Worm (Caenorhabditis elegans) whole organism, L4 larva: ENCODE results near the gene clu-1.
A peak's percentile ranks its signal among the peaks of the same experiment; 100 is the strongest.

Source experiments
- D1046.2 ChIP-seq: fragments of 200-800 bp; sonication (Bioruptor generic); IDR thresholded peaks from 2 replicates; pipeline ENCODE4 v1.3.6; 2022; ENCODE audit warnings: missing genetic modification characterization, missing compliant biosample characterization
- F37D6.2 ChIP-seq: sonication (generic microtip); optimal IDR thresholded peaks from 2 replicates; lab custom pipeline; 2016; ENCODE audit warnings: mild to moderate bottlenecking, missing genetic modification characterization, missing compliant biosample characterization
- F44E2.7 ChIP-seq: fragments of 200-800 bp; sonication (Bioruptor generic); IDR thresholded peaks from 2 replicates; pipeline ENCODE4 v2.1.2; 2022; ENCODE audit warnings: missing genetic modification characterization, missing compliant biosample characterization
- F49E8.2 ChIP-seq: sonication (generic microtip); optimal IDR thresholded peaks from 2 replicates; lab custom pipeline; 2016; ENCODE audit warnings: missing compliant biosample characterization, mild to moderate bottlenecking, missing genetic modification characterization, borderline replicate concordance
- T26A8.4 ChIP-seq: fragments of 200-800 bp; sonication (Bioruptor generic); IDR thresholded peaks from 2 replicates; pipeline ENCODE4 v1.3.6; 2022; ENCODE audit warnings: missing genetic modification characterization, missing compliant biosample characterization
- Y105C5A.15 ChIP-seq: fragments of 200-800 bp; sonication (Bioruptor generic); IDR thresholded peaks from 2 replicates; pipeline ENCODE4 v1.3.6; 2022; ENCODE audit warnings: missing genetic modification characterization, missing compliant biosample characterization
- ama-1 ChIP-seq: fragments of 150-350 bp; optimal IDR thresholded peaks from 2 replicates; lab custom pipeline; 2014; ENCODE audit warnings: inconsistent platforms, mixed read lengths
- arid-1 ChIP-seq: fragments of 200-800 bp; sonication (Bioruptor generic); conservative IDR thresholded peaks from 2 replicates; pipeline ENCODE4 v1.3.6; 2022; ENCODE audit warnings: missing genetic modification reagents, missing genetic modification characterization, missing compliant biosample characterization
- ceh-44 ChIP-seq: fragments of 200-800 bp; sonication (Bioruptor generic); IDR thresholded peaks from 2 replicates; pipeline ENCODE4 v1.3.6; 2022; ENCODE audit warnings: missing genetic modification reagents, missing genetic modification characterization, missing compliant biosample characterization
- ceh-62 ChIP-seq: sonication (generic microtip); optimal IDR thresholded peaks from 2 replicates; lab custom pipeline; 2017; ENCODE audit warnings: missing biosample characterization, missing genetic modification characterization
- ces-1 ChIP-seq: fragments of 150-350 bp; sonication (generic microtip); optimal IDR thresholded peaks from 4 replicates; lab custom pipeline; 2014; ENCODE audit warnings: missing biosample characterization, missing genetic modification reagents, missing genetic modification characterization
- cey-2 ChIP-seq: sonication (generic microtip); optimal IDR thresholded peaks from 3 replicates; lab custom pipeline; 2017; ENCODE audit warnings: missing genetic modification characterization, mild to moderate bottlenecking, missing compliant biosample characterization, antibody characterized with exemption, borderline replicate concordance; ENCODE audit not compliant: insufficient read depth
- ctbp-1 ChIP-seq: fragments of 200-800 bp; sonication (Bioruptor generic); IDR thresholded peaks from 2 replicates; pipeline ENCODE4 v1.3.6; 2022; ENCODE audit warnings: missing genetic modification reagents, missing genetic modification characterization, missing compliant biosample characterization
- daf-16 ChIP-seq, 3 experiments: sonication (generic microtip); optimal IDR thresholded peaks; 2 replicates each; lab custom pipeline; 2016 to 2017; ENCODE audit warnings: missing genetic modification characterization in 3 of 3, missing genetic modification reagents in 3 of 3, mild to moderate bottlenecking in 2 of 3, missing compliant biosample characterization in 2 of 3, missing biosample characterization in 1 of 3, moderate library complexity in 1 of 3
- daf-8 ChIP-seq: fragments of 200-800 bp; sonication (Bioruptor generic); IDR thresholded peaks from 2 replicates; pipeline ENCODE4 v1.3.6; 2022; ENCODE audit warnings: missing genetic modification characterization, missing compliant biosample characterization
- duxl-1 ChIP-seq: sonication (generic microtip); optimal IDR thresholded peaks from 2 replicates; lab custom pipeline; 2016; ENCODE audit warnings: mild to moderate bottlenecking, missing genetic modification characterization, moderate library complexity, missing compliant biosample characterization; ENCODE audit not compliant: poor library complexity
- dve-1 ChIP-seq: sonication (generic microtip); optimal IDR thresholded peaks from 2 replicates; lab custom pipeline; 2017; ENCODE audit warnings: antibody characterized with exemption, mild to moderate bottlenecking, missing genetic modification characterization, missing compliant biosample characterization; ENCODE audit not compliant: insufficient read depth
- egl-43 ChIP-seq: fragments of 200-800 bp; sonication (Bioruptor generic); IDR thresholded peaks from 2 replicates; pipeline ENCODE4 v1.3.6; 2022; ENCODE audit warnings: missing genetic modification reagents, missing genetic modification characterization, missing compliant biosample characterization
- hlh-30 ChIP-seq: sonication (generic microtip); optimal IDR thresholded peaks from 2 replicates; lab custom pipeline; 2017; ENCODE audit warnings: antibody characterized with exemption, mild to moderate bottlenecking, missing genetic modification characterization, missing compliant biosample characterization; ENCODE audit not compliant: insufficient read depth
- hmg-1.1 ChIP-seq: fragments of 200-800 bp; sonication (Bioruptor generic); IDR thresholded peaks from 2 replicates; pipeline ENCODE4 v1.3.6; 2022; ENCODE audit warnings: missing genetic modification reagents, missing genetic modification characterization, missing compliant biosample characterization
- lin-13 ChIP-seq: fragments of 150-350 bp; optimal IDR thresholded peaks from 2 replicates; lab custom pipeline; 2014; ENCODE audit warnings: missing biosample characterization, missing genetic modification reagents, missing genetic modification characterization
- lin-29 ChIP-seq: fragments of 200-800 bp; sonication (Bioruptor generic); IDR thresholded peaks from 2 replicates; pipeline ENCODE4 v1.3.6; 2022; ENCODE audit warnings: missing genetic modification reagents, missing genetic modification characterization, missing compliant biosample characterization
- lin-38 ChIP-seq: fragments of 200-800 bp; sonication (Bioruptor generic); IDR thresholded peaks from 2 replicates; pipeline ENCODE4 v1.3.6; 2022; ENCODE audit warnings: missing genetic modification reagents, missing genetic modification characterization, missing compliant biosample characterization
- lir-3 ChIP-seq: sonication (generic microtip); optimal IDR thresholded peaks from 2 replicates; lab custom pipeline; 2016; ENCODE audit warnings: mild to moderate bottlenecking, missing genetic modification characterization, missing compliant biosample characterization
- madf-5 ChIP-seq, 2 experiments: fragments of 200-800 bp; sonication (Bioruptor generic); IDR thresholded peaks; 2 replicates each; pipeline ENCODE4 v1.3.6; 2022; ENCODE audit warnings: missing compliant biosample characterization in 2 of 2, missing genetic modification characterization in 2 of 2
- mep-1 ChIP-seq: fragments of 150-350 bp; sonication (generic microtip); optimal IDR thresholded peaks from 3 replicates; lab custom pipeline; 2014; ENCODE audit warnings: missing biosample characterization, missing genetic modification characterization
- mxl-2 ChIP-seq: fragments of 200-800 bp; sonication (Bioruptor generic); conservative IDR thresholded peaks from 2 replicates; pipeline ENCODE4 v1.3.6; 2022; ENCODE audit warnings: missing genetic modification reagents, missing genetic modification characterization, missing compliant biosample characterization
- mxl-3 ChIP-seq: fragments of 200-800 bp; sonication (Bioruptor generic); optimal IDR thresholded peaks from 2 replicates; lab custom pipeline; 2018; ENCODE audit warnings: mild to moderate bottlenecking, missing genetic modification characterization, missing compliant biosample characterization
- nhr-10 ChIP-seq: fragments of 150-350 bp; optimal IDR thresholded peaks from 2 replicates; lab custom pipeline; 2014; ENCODE audit warnings: missing biosample characterization, missing genetic modification characterization
- nhr-11 ChIP-seq: fragments of 150-350 bp; optimal IDR thresholded peaks from 2 replicates; lab custom pipeline; 2014; ENCODE audit warnings: missing biosample characterization, missing genetic modification characterization
- nhr-237 ChIP-seq: sonication (generic microtip); optimal IDR thresholded peaks from 2 replicates; lab custom pipeline; 2017; ENCODE audit warnings: missing biosample characterization, missing genetic modification characterization
- nhr-25 ChIP-seq: sonication (generic microtip); optimal IDR thresholded peaks from 2 replicates; lab custom pipeline; 2017; ENCODE audit warnings: missing genetic modification characterization, mild to moderate bottlenecking, missing compliant biosample characterization, antibody characterized with exemption, moderate library complexity, borderline replicate concordance; ENCODE audit not compliant: insufficient read depth
- nhr-28 ChIP-seq: fragments of 150-350 bp; optimal IDR thresholded peaks from 2 replicates; lab custom pipeline; 2014; ENCODE audit warnings: missing biosample characterization, missing genetic modification characterization
- nhr-42 ChIP-seq: fragments of 200-800 bp; sonication (Bioruptor generic); IDR thresholded peaks from 2 replicates; pipeline ENCODE4 v1.3.6; 2022; ENCODE audit warnings: missing genetic modification characterization, missing compliant biosample characterization
- nhr-48 ChIP-seq: sonication (generic microtip); optimal IDR thresholded peaks from 2 replicates; lab custom pipeline; 2016; ENCODE audit warnings: mild to moderate bottlenecking, missing genetic modification characterization, missing compliant biosample characterization
- pha-4 ChIP-seq, 2 experiments: fragments of 150-350 bp in 1 of 2; fragments of 200-800 bp in 1 of 2; sonication (Bioruptor generic) in 1 of 2; IDR thresholded peaks in 1 of 2; optimal IDR thresholded peaks in 1 of 2; 2 replicates each; pipeline versions ENCODE4 v1.3.6 to Lab custom; 2014 to 2022; ENCODE audit warnings: missing genetic modification characterization in 2 of 2, missing genetic modification reagents in 2 of 2, missing biosample characterization in 1 of 2, missing compliant biosample characterization in 1 of 2
- pqm-1 ChIP-seq: sonication (generic microtip); optimal IDR thresholded peaks from 2 replicates; lab custom pipeline; 2017; ENCODE audit warnings: missing biosample characterization, missing genetic modification characterization
- rbr-2 ChIP-seq: sonication (generic microtip); optimal IDR thresholded peaks from 2 replicates; lab custom pipeline; 2016; ENCODE audit warnings: missing genotype, missing genetic modification characterization, missing compliant biosample characterization
- sdz-12 ChIP-seq: fragments of 200-800 bp; sonication (Bioruptor generic); optimal IDR thresholded peaks from 2 replicates; lab custom pipeline; 2018; ENCODE audit warnings: mild to moderate bottlenecking, missing genetic modification characterization, missing compliant biosample characterization
- set-16 ChIP-seq: fragments of 200-800 bp; sonication (Bioruptor generic); IDR thresholded peaks from 2 replicates; pipeline ENCODE4 v1.3.6; 2022; ENCODE audit warnings: missing genetic modification reagents, missing genetic modification characterization, missing compliant biosample characterization
- skn-1 ChIP-seq: fragments of 150-350 bp; optimal IDR thresholded peaks from 2 replicates; lab custom pipeline; 2014; ENCODE audit warnings: missing biosample characterization, missing genetic modification characterization
- snpc-4 ChIP-seq: fragments of 150-350 bp; optimal IDR thresholded peaks from 2 replicates; lab custom pipeline; 2014; ENCODE audit warnings: missing biosample characterization, missing genetic modification characterization
- spr-1 ChIP-seq: sonication (generic microtip); optimal IDR thresholded peaks from 2 replicates; lab custom pipeline; 2016; ENCODE audit warnings: mild to moderate bottlenecking, missing genetic modification characterization, missing compliant biosample characterization
- spr-3 ChIP-seq: fragments of 200-800 bp; sonication (Bioruptor generic); optimal IDR thresholded peaks from 2 replicates; lab custom pipeline; 2018; ENCODE audit warnings: mild to moderate bottlenecking, missing genetic modification characterization, missing compliant biosample characterization
- tag-97 ChIP-seq: fragments of 200-800 bp; sonication (Bioruptor generic); IDR thresholded peaks from 2 replicates; pipeline ENCODE4 v1.3.6; 2022; ENCODE audit warnings: missing genetic modification characterization, missing compliant biosample characterization
- tra-1 ChIP-seq: fragments of 200-800 bp; sonication (Bioruptor generic); IDR thresholded peaks from 2 replicates; pipeline ENCODE4 v1.3.6; 2022; ENCODE audit warnings: missing genetic modification reagents, missing genetic modification characterization, missing compliant biosample characterization
- unc-130 ChIP-seq: sonication (generic microtip); optimal IDR thresholded peaks from 2 replicates; lab custom pipeline; 2016; ENCODE audit warnings: missing genetic modification reagents, missing genetic modification characterization, missing compliant biosample characterization
- zag-1 ChIP-seq: fragments of 150-350 bp; optimal IDR thresholded peaks from 2 replicates; lab custom pipeline; 2014; ENCODE audit warnings: missing biosample characterization, missing genetic modification characterization
- zip-11 ChIP-seq: fragments of 200-800 bp; sonication (Bioruptor generic); IDR thresholded peaks from 2 replicates; pipeline ENCODE4 v1.3.6; 2022; ENCODE audit warnings: missing genetic modification characterization, missing compliant biosample characterization
- ztf-11 ChIP-seq: fragments of 150-350 bp; optimal IDR thresholded peaks from 2 replicates; lab custom pipeline; 2014; ENCODE audit warnings: missing biosample characterization, missing genetic modification characterization
- ztf-7 ChIP-seq: fragments of 150-350 bp; optimal IDR thresholded peaks from 2 replicates; lab custom pipeline; 2014; ENCODE audit warnings: missing biosample characterization, missing genetic modification characterization

Gene clu-1

ce11 chrIII:9500267-9500666, 21.0 kb downstream of the clu-1 start, which contains the start of gene sod-4:
TSS of gene sod-4 (minus strand) at chrIII:9500375.
- TF ChIP-seq lin-29 (GFP tag; lab: Robert Waterston, UW): no peak
- no peak for TF ChIP-seq ama-1 (lab: Kevin White, UChicago)
- no peak for TF ChIP-seq nhr-25
- no peak for TF ChIP-seq spr-3 (GFP tag; lab: Kevin White, UChicago)
- TF ChIP-seq spr-1 (tag; lab: Kevin White, UChicago): no peak
- no peak for TF ChIP-seq nhr-237 (tag; lab: Kevin White, UChicago)
- TF ChIP-seq nhr-42 (GFP tag; lab: Robert Waterston, UW): no peak
- TF ChIP-seq pqm-1: no peak
- no peak for TF ChIP-seq Y105C5A.15 (GFP tag; lab: Robert Waterston, UW)
- no peak for TF ChIP-seq tag-97 (GFP tag; lab: Robert Waterston, UW)
- no peak for TF ChIP-seq skn-1 (tag; lab: Kevin White, UChicago)
- no peak for TF ChIP-seq F37D6.2 (tag; lab: Kevin White, UChicago)
- no peak for TF ChIP-seq snpc-4 (tag; lab: Kevin White, UChicago)
- peak; percentile 51; the same call in 1 of the 2 replicates for TF ChIP-seq tra-1 (GFP tag; lab: Robert Waterston, UW)
- TF ChIP-seq D1046.2: no peak
- no peak for TF ChIP-seq ztf-7 (tag; lab: Kevin White, UChicago)
- no peak for TF ChIP-seq F44E2.7
- TF ChIP-seq cey-2 (tag; lab: Kevin White, UChicago): peak; percentile 36
- TF ChIP-seq hmg-1.1: no peak
- TF ChIP-seq hlh-30 (tag; lab: Kevin White, UChicago): peak; percentile 86
- no peak for TF ChIP-seq daf-16 (GFP tag; optimal IDR thresholded peaks at IDR 0.05; lab: Kevin White, UChicago)
- TF ChIP-seq daf-16 (tag; optimal IDR thresholded peaks at IDR 0.05; lab: Kevin White, UChicago): no peak
- TF ChIP-seq mxl-2: no peak
- no peak for TF ChIP-seq ztf-11 (tag; lab: Kevin White, UChicago)
- TF ChIP-seq zag-1: no peak
- peak; percentile 27 for TF ChIP-seq mxl-3 (GFP tag; lab: Kevin White, UChicago)
- TF ChIP-seq set-16 (GFP tag; lab: Robert Waterston, UW): no peak
- TF ChIP-seq dve-1 (tag; lab: Kevin White, UChicago): peak; percentile 55
- no peak for TF ChIP-seq unc-130 (GFP tag; lab: Kevin White, UChicago)
- no peak for TF ChIP-seq F49E8.2 (tag; lab: Kevin White, UChicago)
- no peak for TF ChIP-seq lin-13 (GFP tag; lab: Kevin White, UChicago)
- no peak for TF ChIP-seq nhr-48 (tag; lab: Kevin White, UChicago)
- no peak for TF ChIP-seq daf-8 (GFP tag; lab: Robert Waterston, UW)
- no peak for TF ChIP-seq egl-43
- TF ChIP-seq lir-3 (tag; lab: Kevin White, UChicago): no peak
- TF ChIP-seq duxl-1 (tag; lab: Kevin White, UChicago): no peak
- TF ChIP-seq ctbp-1 (GFP tag; lab: Robert Waterston, UW): no peak
- TF ChIP-seq T26A8.4 (GFP tag; lab: Robert Waterston, UW): no peak
- no peak for TF ChIP-seq ceh-62 (tag; lab: Kevin White, UChicago)
- TF ChIP-seq nhr-28 (tag; lab: Kevin White, UChicago): peak; percentile 56
- peak; percentile 10 for TF ChIP-seq mep-1 (tag; lab: Kevin White, UChicago)
- TF ChIP-seq ceh-44 (GFP tag; lab: Robert Waterston, UW): no peak
- no peak for TF ChIP-seq rbr-2
- TF ChIP-seq ces-1 (GFP tag; lab: Kevin White, UChicago): no peak
- no peak for TF ChIP-seq nhr-11 (tag; lab: Kevin White, UChicago)
- no peak for TF ChIP-seq sdz-12 (GFP tag; lab: Kevin White, UChicago)
- TF ChIP-seq zip-11 (GFP tag; lab: Robert Waterston, UW): no peak
- no peak for TF ChIP-seq lin-38 (GFP tag; lab: Robert Waterston, UW)
- TF ChIP-seq pha-4 (GFP tag; IDR thresholded peaks at IDR 0.05; lab: Robert Waterston, UW): no peak
- TF ChIP-seq pha-4 (tag; optimal IDR thresholded peaks at IDR 0.05; lab: Kevin White, UChicago): no peak
- no peak for TF ChIP-seq nhr-10 (tag; lab: Kevin White, UChicago)
- TF ChIP-seq arid-1 (GFP tag; lab: Robert Waterston, UW): no peak
- no peak for TF ChIP-seq madf-5 (GFP tag; IDR thresholded peaks at IDR 0.05; lab: Robert Waterston, UW)
